Fruit fly (Drosophila melanogaster) whole organism, embryonic: ENCODE results near the gene CG7335.

Experiments
- Adf1 ChIP-seq: fragments of 200-800 bp; sonication (Bioruptor generic); IDR thresholded peaks from 2 replicates; pipeline ENCODE4 v1.3.6; 2022; ENCODE audit warnings: missing biosample characterization, missing genetic modification characterization
- B-H2 ChIP-seq: fragments of 200-800 bp; sonication (Bioruptor generic); optimal IDR thresholded peaks from 2 replicates; lab custom pipeline; 2018; ENCODE audit warnings: missing biosample characterization, mild to moderate bottlenecking, missing genetic modification characterization
- CG11085 ChIP-seq: fragments of 200-800 bp; sonication (Bioruptor generic); IDR thresholded peaks from 2 replicates; pipeline ENCODE4 v1.3.6; 2022; ENCODE audit warnings: missing biosample characterization, missing genetic modification characterization
- CG11723 ChIP-seq: fragments of 200-800 bp; sonication (Bioruptor generic); optimal IDR thresholded peaks from 2 replicates; lab custom pipeline; 2017; ENCODE audit warnings: missing biosample characterization, mild to moderate bottlenecking, missing genetic modification characterization
- CG12155 ChIP-seq: fragments of 200-800 bp; sonication (Bioruptor generic); optimal IDR thresholded peaks from 3 replicates; lab custom pipeline; 2016; ENCODE audit warnings: missing biosample characterization, missing genetic modification characterization
- CG1233 ChIP-seq: fragments of 200-800 bp; sonication (Bioruptor generic); optimal IDR thresholded peaks from 4 replicates; lab custom pipeline; 2018; ENCODE audit warnings: missing biosample characterization, mild to moderate bottlenecking, missing genetic modification characterization
- CG12942 ChIP-seq: fragments of 200-800 bp; sonication (Bioruptor generic); optimal IDR thresholded peaks from 3 replicates; lab custom pipeline; 2016; ENCODE audit warnings: missing biosample characterization, missing genetic modification characterization
- CG13123 ChIP-seq: fragments of 200-800 bp; sonication (Bioruptor generic); optimal IDR thresholded peaks from 2 replicates; lab custom pipeline; 2016; ENCODE audit warnings: missing biosample characterization, missing genetic modification characterization
- CG14050 ChIP-seq: fragments of 200-800 bp; sonication (Bioruptor generic); IDR thresholded peaks from 3 replicates; pipeline ENCODE4 v1.3.6; 2022; ENCODE audit warnings: missing biosample characterization, missing genetic modification characterization
- CG1603 ChIP-seq: fragments of 200-800 bp; sonication (Bioruptor generic); optimal IDR thresholded peaks from 2 replicates; lab custom pipeline; 2019; ENCODE audit warnings: missing biosample characterization, mild to moderate bottlenecking, missing genetic modification characterization, moderate library complexity
- CG18619 ChIP-seq: fragments of 200-800 bp; sonication (Bioruptor generic); optimal IDR thresholded peaks from 3 replicates; lab custom pipeline; 2017; ENCODE audit warnings: missing biosample characterization, mild to moderate bottlenecking, missing genetic modification characterization
- CG3281 ChIP-seq: fragments of 200-800 bp; sonication (Bioruptor generic); optimal IDR thresholded peaks from 3 replicates; lab custom pipeline; 2017; ENCODE audit warnings: missing biosample characterization, mild to moderate bottlenecking, missing genetic modification characterization
- CG4328 ChIP-seq: fragments of 200-800 bp; sonication (Bioruptor generic); optimal IDR thresholded peaks from 3 replicates; lab custom pipeline; 2017; ENCODE audit warnings: missing biosample characterization, missing genetic modification reagents, missing genetic modification characterization
- CG7786 ChIP-seq: fragments of 200-800 bp; sonication (Bioruptor generic); optimal IDR thresholded peaks from 2 replicates; lab custom pipeline; 2016; ENCODE audit warnings: missing biosample characterization, missing genetic modification characterization
- CG8359 ChIP-seq: fragments of 200-800 bp; sonication (Bioruptor generic); optimal IDR thresholded peaks from 2 replicates; lab custom pipeline; 2017; ENCODE audit warnings: missing biosample characterization, mild to moderate bottlenecking, missing genetic modification characterization, borderline replicate concordance
- CG9932 ChIP-seq: fragments of 200-800 bp; sonication (Bioruptor generic); IDR thresholded peaks from 2 replicates; pipeline ENCODE4 v1.3.6; 2022; ENCODE audit warnings: missing biosample characterization, missing genetic modification characterization
- CTCF ChIP-seq: fragments of 200-800 bp; sonication (Bioruptor generic); optimal IDR thresholded peaks from 2 replicates; lab custom pipeline; 2017; ENCODE audit warnings: missing biosample characterization, mild to moderate bottlenecking, missing genetic modification characterization, moderate library complexity
- CoRest ChIP-seq: fragments of 200-800 bp; sonication (Bioruptor generic); optimal IDR thresholded peaks from 3 replicates; lab custom pipeline; 2018; ENCODE audit warnings: missing biosample characterization, mild to moderate bottlenecking, missing genetic modification characterization, moderate library complexity
- D19A ChIP-seq: fragments of 200-800 bp; optimal IDR thresholded peaks from 3 replicates; lab custom pipeline; 2019; ENCODE audit warnings: missing biosample characterization, mild to moderate bottlenecking, missing genetic modification characterization, moderate library complexity
- Doc2 ChIP-seq: fragments of 200-800 bp; sonication (Bioruptor generic); IDR thresholded peaks from 2 replicates; pipeline ENCODE4 v1.3.6; 2022; ENCODE audit warnings: missing biosample characterization, missing genetic modification characterization
- Eip74EF ChIP-seq, 2 experiments: fragments of 200-800 bp in 1 of 2; fragments of >200 bp in 1 of 2; sonication (Bioruptor generic) in 1 of 2; optimal IDR thresholded peaks; 2 replicates each; lab custom pipeline; 2017 to 2019; ENCODE audit warnings: missing biosample characterization in 2 of 2, missing genetic modification characterization in 2 of 2, mild to moderate bottlenecking in 1 of 2, moderate library complexity in 1 of 2
- Elba2 ChIP-seq: fragments of 200-800 bp; sonication (Bioruptor generic); optimal IDR thresholded peaks from 3 replicates; lab custom pipeline; 2016; ENCODE audit warnings: missing biosample characterization, missing genetic modification characterization
- Fer3 ChIP-seq: fragments of 200-800 bp; sonication (Bioruptor generic); optimal IDR thresholded peaks from 2 replicates; lab custom pipeline; 2018; ENCODE audit warnings: missing biosample characterization, mild to moderate bottlenecking, missing genetic modification characterization, moderate library complexity
- H2.0 ChIP-seq: fragments of 200-800 bp; sonication (Bioruptor generic); IDR thresholded peaks from 2 replicates; pipeline ENCODE4 v1.3.6; 2022; ENCODE audit warnings: missing biosample characterization, missing genetic modification characterization
- HmgZ ChIP-seq: fragments of 200-800 bp; sonication (Bioruptor generic); optimal IDR thresholded peaks from 2 replicates; lab custom pipeline; 2018; ENCODE audit warnings: missing biosample characterization, mild to moderate bottlenecking, missing genetic modification characterization
- Hr3 ChIP-seq: fragments of 200-800 bp; sonication (Bioruptor generic); optimal IDR thresholded peaks from 3 replicates; lab custom pipeline; 2016; ENCODE audit warnings: missing biosample characterization, missing genetic modification characterization
- MESR4 ChIP-seq: fragments of 200-800 bp; sonication (Bioruptor generic); optimal IDR thresholded peaks from 2 replicates; lab custom pipeline; 2018; ENCODE audit warnings: missing biosample characterization, mild to moderate bottlenecking, missing genetic modification characterization, moderate library complexity
- MTF-1 ChIP-seq: fragments of 200-800 bp; sonication (Bioruptor generic); optimal IDR thresholded peaks from 2 replicates; lab custom pipeline; 2018; ENCODE audit warnings: missing biosample characterization, mild to moderate bottlenecking, missing genetic modification characterization, borderline replicate concordance
- Nf-YB ChIP-seq: fragments of 200-800 bp; sonication (Bioruptor generic); optimal IDR thresholded peaks from 3 replicates; lab custom pipeline; 2019; ENCODE audit warnings: missing biosample characterization, mild to moderate bottlenecking, missing genetic modification characterization, moderate library complexity
- Poxn ChIP-seq: fragments of 200-800 bp; sonication (Bioruptor generic); IDR thresholded peaks from 2 replicates; pipeline ENCODE4 v1.3.6; 2022; ENCODE audit warnings: missing biosample characterization, missing genetic modification characterization
- Side ChIP-seq: fragments of 200-800 bp; sonication (Bioruptor generic); optimal IDR thresholded peaks from 2 replicates; lab custom pipeline; 2016; ENCODE audit warnings: missing biosample characterization, missing genetic modification characterization
- abd-A ChIP-seq: fragments of 200-800 bp; sonication (Bioruptor generic); optimal IDR thresholded peaks from 3 replicates; lab custom pipeline; 2019; ENCODE audit warnings: missing biosample characterization, mild to moderate bottlenecking, missing genetic modification characterization, moderate library complexity
- ap ChIP-seq: fragments of 200-800 bp; sonication (Bioruptor generic); IDR thresholded peaks from 2 replicates; pipeline ENCODE4 v1.3.6; 2022; ENCODE audit warnings: missing biosample characterization, missing genetic modification characterization
- ash1 ChIP-seq: fragments of 200-800 bp; sonication (Bioruptor generic); optimal IDR thresholded peaks from 2 replicates; lab custom pipeline; 2018; ENCODE audit warnings: missing biosample characterization, mild to moderate bottlenecking, missing genetic modification characterization
- cas ChIP-seq: fragments of 200-800 bp; sonication (Bioruptor generic); IDR thresholded peaks from 2 replicates; pipeline ENCODE4 v1.3.6; 2022; ENCODE audit warnings: missing biosample characterization, missing genetic modification characterization
- ems ChIP-seq: fragments of 200-800 bp; sonication (Bioruptor generic); optimal IDR thresholded peaks from 3 replicates; lab custom pipeline; 2016; ENCODE audit warnings: missing biosample characterization, missing genetic modification characterization
- gcm ChIP-seq: fragments of 200-800 bp; sonication (Bioruptor generic); optimal IDR thresholded peaks from 2 replicates; lab custom pipeline; 2019; ENCODE audit warnings: missing biosample characterization, mild to moderate bottlenecking, missing genetic modification characterization, moderate library complexity
- gcm2 ChIP-seq: fragments of 200-800 bp; sonication (Bioruptor generic); optimal IDR thresholded peaks from 2 replicates; lab custom pipeline; 2016; ENCODE audit warnings: missing biosample characterization, missing genetic modification characterization
- hbn ChIP-seq: fragments of 200-800 bp; sonication (Bioruptor generic); IDR thresholded peaks from 2 replicates; pipeline ENCODE4 v1.3.6; 2022; ENCODE audit warnings: missing biosample characterization, missing genetic modification characterization; ENCODE audit not compliant: partially characterized antibody
- jumu ChIP-seq: fragments of 200-800 bp; sonication (Bioruptor generic); optimal IDR thresholded peaks from 3 replicates; lab custom pipeline; 2016; ENCODE audit warnings: missing biosample characterization, missing genetic modification characterization
- pita ChIP-seq: fragments of 200-800 bp; sonication (Bioruptor generic); optimal IDR thresholded peaks from 2 replicates; lab custom pipeline; 2017; ENCODE audit warnings: missing biosample characterization, mild to moderate bottlenecking, missing genetic modification characterization
- prd ChIP-seq, 3 experiments: fragments of >200 bp in 2 of 3; fragments of 200-800 bp in 1 of 3; sonication (Bioruptor generic) in 1 of 3; optimal IDR thresholded peaks in 2 of 3; IDR thresholded peaks in 1 of 3; 2 replicates in 2 of 3; 3 replicates in 1 of 3; pipeline versions ENCODE4 v1.3.6 to Lab custom; 2017 to 2022; ENCODE audit warnings: missing biosample characterization in 1 of 3, missing genetic modification characterization in 1 of 3
- ro ChIP-seq: fragments of 200-800 bp; sonication (Bioruptor generic); IDR thresholded peaks from 2 replicates; pipeline ENCODE4 v1.3.6; 2022; ENCODE audit warnings: missing biosample characterization, missing genetic modification characterization
- salm ChIP-seq: fragments of 200-800 bp; sonication (Bioruptor generic); optimal IDR thresholded peaks from 2 replicates; lab custom pipeline; 2018; ENCODE audit warnings: missing biosample characterization, mild to moderate bottlenecking, missing genetic modification characterization
- shn ChIP-seq: fragments of 200-800 bp; sonication (Bioruptor generic); optimal IDR thresholded peaks from 3 replicates; lab custom pipeline; 2016; ENCODE audit warnings: missing biosample characterization, missing genetic modification characterization
- sima ChIP-seq: fragments of 200-800 bp; sonication (Bioruptor generic); optimal IDR thresholded peaks from 2 replicates; lab custom pipeline; 2016; ENCODE audit warnings: missing biosample characterization, missing genetic modification characterization
- sr ChIP-seq: fragments of 200-800 bp; sonication (Bioruptor generic); IDR thresholded peaks from 3 replicates; pipeline ENCODE4 v1.3.6; 2022; ENCODE audit warnings: missing biosample characterization, missing genetic modification characterization
- tna ChIP-seq: fragments of 200-800 bp; sonication (Bioruptor generic); IDR thresholded peaks from 2 replicates; pipeline ENCODE4 v1.3.6; 2022; ENCODE audit warnings: missing biosample characterization, missing genetic modification characterization; ENCODE audit not compliant: partially characterized antibody
- tup ChIP-seq: fragments of 200-800 bp; sonication (Bioruptor generic); optimal IDR thresholded peaks from 2 replicates; lab custom pipeline; 2016; ENCODE audit warnings: missing biosample characterization, mild to moderate bottlenecking, missing genetic modification characterization, moderate library complexity
- unpg ChIP-seq: fragments of 200-800 bp; sonication (Bioruptor generic); optimal IDR thresholded peaks from 3 replicates; lab custom pipeline; 2018; ENCODE audit warnings: missing biosample characterization, mild to moderate bottlenecking, missing genetic modification characterization, moderate library complexity
- zf30C ChIP-seq: fragments of 200-800 bp; sonication (Bioruptor generic); optimal IDR thresholded peaks from 3 replicates; lab custom pipeline; 2018; ENCODE audit warnings: missing biosample characterization, mild to moderate bottlenecking, missing genetic modification characterization

Gene CG7335

DNA sequence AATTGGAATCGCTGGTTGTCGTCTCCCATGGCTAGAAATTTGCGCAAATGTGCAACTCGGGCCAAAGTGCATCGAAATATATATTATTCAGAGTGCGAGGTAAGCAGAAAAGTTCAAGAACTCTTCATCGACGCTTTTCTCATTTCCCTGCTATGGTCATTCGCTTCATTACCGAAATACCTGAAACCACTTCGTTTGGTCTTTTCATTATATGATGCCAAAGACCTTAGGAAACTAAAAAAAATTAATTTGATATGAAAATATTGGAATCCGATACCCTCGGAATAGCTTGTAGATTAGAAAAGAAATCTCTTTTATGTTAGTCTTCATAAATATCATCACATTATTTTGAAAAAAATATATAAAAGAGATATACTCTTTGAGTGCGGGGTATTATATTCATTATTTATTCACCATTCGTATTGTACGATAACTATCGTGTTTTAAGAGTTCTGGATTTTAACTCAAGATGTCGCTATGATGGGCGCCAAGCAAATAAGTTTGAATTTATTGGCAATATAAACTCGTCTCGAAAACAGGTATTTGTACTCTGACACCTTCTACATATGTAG lies 20.2 kb downstream of the CG7335 start, which contains the start of gene CG14187 (continued):
- TF ChIP-seq CoRest (tag; lab: Kevin White, UChicago) (peak; percentile 17), shn (no peak), gcm2 (GFP tag; lab: Kevin White, UChicago) (no peak), abd-A (no peak), CG8359 (no peak), cas (GFP tag; lab: Robert Waterston, UW) (no peak), CG9932 (GFP tag; lab: Robert Waterston, UW) (peak; percentile 63; the same call in 1 of the 2 replicates), D19A (tag; lab: Kevin White, UChicago) (no peak), tna (GFP tag; lab: Robert Waterston, UW) (no peak), CG7786 (GFP tag; lab: Kevin White, UChicago) (no peak), CG12155 (no peak), MESR4 (GFP tag; lab: Kevin White, UChicago) (no peak), CG3281 (no peak), ro (GFP tag; lab: Robert Waterston, UW) (no peak), Side (GFP tag; lab: Kevin White, UChicago) (no peak), HmgZ (tag; lab: Kevin White, UChicago) (no peak), pita (GFP tag; lab: Kevin White, UChicago) (no peak), Nf-YB (GFP tag; lab: Kevin White, UChicago) (no peak), jumu (GFP tag; lab: Kevin White, UChicago) (no peak), CG12942 (GFP tag; lab: Kevin White, UChicago) (no peak), salm (tag; lab: Kevin White, UChicago) (no peak), sr (GFP tag; lab: Robert Waterston, UW) (no peak), zf30C (GFP tag; lab: Kevin White, UChicago) (no peak), Elba2 (GFP tag; lab: Kevin White, UChicago) (no peak), unpg (GFP tag; lab: Kevin White, UChicago) (peak; percentile 32), ems (GFP tag; lab: Kevin White, UChicago) (no peak), H2.0 (GFP tag; lab: Robert Waterston, UW) (peak; percentile 41; the same call in 1 of the 2 replicates), Eip74EF (GFP tag; optimal IDR thresholded peaks at IDR 0.05; lab: Kevin White, UChicago) (no peak), CG1603 (tag; lab: Kevin White, UChicago) (no peak), sima (GFP tag; lab: Kevin White, UChicago) (no peak), tup (GFP tag; lab: Kevin White, UChicago) (no peak), MTF-1 (GFP tag; lab: Kevin White, UChicago) (no peak), CG13123 (GFP tag; lab: Kevin White, UChicago) (no peak), gcm (GFP tag; lab: Kevin White, UChicago) (no peak), ap (GFP tag; lab: Robert Waterston, UW) (no peak), prd (optimal IDR thresholded peaks at IDR 0.05; lab: Kevin White, UChicago) (no peak), prd (GFP tag; IDR thresholded peaks at IDR 0.05; lab: Robert Waterston, UW) (peak; percentile 58; the same call in 2 of the 3 replicates), hbn (GFP tag; lab: Robert Waterston, UW) (peak; percentile 32; the same call in 1 of the 2 replicates), CG4328 (GFP tag; lab: Kevin White, UChicago) (no peak), CG11085 (GFP tag; lab: Robert Waterston, UW) (no peak), ash1 (GFP tag; lab: Kevin White, UChicago) (no peak), Hr3 (GFP tag; lab: Kevin White, UChicago) (no peak), Adf1 (no peak), Fer3 (tag; lab: Kevin White, UChicago) (peak; percentile 8), CG14050 (no peak), CG18619 (GFP tag; lab: Kevin White, UChicago) (no peak), CG1233 (GFP tag; lab: Kevin White, UChicago) (no peak), CTCF (GFP tag; lab: Kevin White, UChicago) (peak; percentile 89), B-H2 (GFP tag; lab: Kevin White, UChicago) (no peak), CG11723 (GFP tag; lab: Kevin White, UChicago) (no peak), Poxn (no peak), Doc2 (GFP tag; lab: Robert Waterston, UW) (no peak)
